Fruit fly (Drosophila melanogaster): ENCODE data around the gene Men-b.

The Men-b gene

dm6 chr3R:27129580-27130385 is 21.7 kb upstream of the Men-b start (continued):
- TF ChIP-seq Mio (GFP tag; optimal IDR thresholded peaks at IDR 0.05) = no peak

DNA sequence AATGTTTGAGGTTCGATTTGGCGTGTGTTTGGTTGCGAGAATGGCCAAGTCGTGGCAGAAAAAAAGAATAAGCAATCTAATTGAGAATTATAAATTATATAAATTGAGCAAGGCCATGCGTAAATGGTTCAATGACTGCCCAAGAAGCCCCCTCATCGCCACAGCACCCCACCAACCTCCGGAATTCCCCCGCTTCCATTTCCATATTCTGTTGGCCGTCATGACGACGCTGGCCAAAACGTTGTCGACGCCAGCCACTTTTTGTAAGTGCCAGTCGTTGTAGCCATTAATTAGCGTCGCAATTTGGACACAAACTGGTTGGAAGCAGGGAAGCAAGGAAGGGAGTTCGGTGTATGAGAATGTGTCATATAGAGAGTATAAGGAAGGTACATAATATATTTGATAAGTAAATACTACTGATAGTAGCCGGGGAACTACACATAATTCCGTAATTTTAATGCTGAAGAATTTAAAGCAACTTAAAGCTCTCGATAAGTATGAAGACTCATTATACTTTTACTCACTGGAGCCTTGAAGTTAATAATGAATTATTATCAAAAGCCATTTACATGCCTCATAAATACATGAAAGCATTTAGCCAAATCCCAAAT is 20.8 kb upstream of the Men-b start:
- TF ChIP-seq Vsx2 (GFP tag; optimal IDR thresholded peaks at IDR 0.05; ENCODE audit: partially characterized antibody) (no peak), Rel (GFP tag; optimal IDR thresholded peaks at IDR 0.05) (no peak), Rel (tag; optimal IDR thresholded peaks at IDR 0.05) (peak; percentile 94), rgr (GFP tag; optimal IDR thresholded peaks at IDR 0.05) (no peak), Dif (GFP tag; optimal IDR thresholded peaks at IDR 0.05; ENCODE audit: partially characterized antibody) (peak; percentile 35), ey (GFP tag; optimal IDR thresholded peaks at IDR 0.05) (no peak), fru (GFP tag; optimal IDR thresholded peaks at IDR 0.05) (no peak), lola (GFP tag; optimal IDR thresholded peaks at IDR 0.05) (no peak)

DNA sequence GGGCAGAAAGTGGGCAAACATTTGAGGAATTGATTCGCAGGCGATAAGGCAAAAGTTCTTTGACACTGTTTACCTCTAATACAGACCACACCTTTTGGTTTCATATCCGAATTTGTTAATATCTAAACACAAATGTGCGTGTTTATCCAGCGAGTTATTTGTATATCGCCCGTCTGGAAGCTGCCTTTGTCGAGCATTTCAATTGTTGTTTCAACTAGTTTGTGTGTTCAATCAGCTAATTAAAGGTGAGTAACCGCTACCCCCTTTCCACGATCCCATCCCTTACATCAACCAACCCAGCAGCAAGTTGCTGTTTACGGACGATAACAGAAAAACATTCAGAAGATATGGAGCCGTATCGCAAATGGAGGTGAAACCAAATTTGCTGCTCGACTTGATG is 20.1 kb upstream of the Men-b start:
- TF ChIP-seq Jra (GFP tag; optimal IDR thresholded peaks at IDR 0.05) (peak; percentile 89), GATAd (GFP tag; optimal IDR thresholded peaks at IDR 0.05) (peak; percentile 93), Hr83 (GFP tag; optimal IDR thresholded peaks at IDR 0.05; ENCODE audit: poor library complexity, severe bottlenecking) (peak; percentile 97), Abd-B (GFP tag; optimal IDR thresholded peaks at IDR 0.05) (no peak), dmrt93B (GFP tag; optimal IDR thresholded peaks at IDR 0.05) (peak; percentile 9), ey (GFP tag; optimal IDR thresholded peaks at IDR 0.05) (peak; percentile 44), rgr (GFP tag; optimal IDR thresholded peaks at IDR 0.05) (peak; percentile 89), jim (GFP tag; optimal IDR thresholded peaks at IDR 0.05) (peak; percentile 44), sv (GFP tag; optimal IDR thresholded peaks at IDR 0.05) (no peak), Hr78 (GFP tag; optimal IDR thresholded peaks at IDR 0.05) (no peak), Rel (GFP tag; optimal IDR thresholded peaks at IDR 0.05) (no peak), Rel (tag; optimal IDR thresholded peaks at IDR 0.05) (peak; percentile 60), CG32264 (GFP tag; optimal IDR thresholded peaks at IDR 0.05) (no peak), br (GFP tag; optimal IDR thresholded peaks at IDR 0.05) (peak; percentile 83), Hnf4 (GFP tag; optimal IDR thresholded peaks at IDR 0.05) (peak; percentile 87), brk (GFP tag; optimal IDR thresholded peaks at IDR 0.05) (peak; percentile 77), HLH106 (tag; optimal IDR thresholded peaks at IDR 0.05) (peak; percentile 49), psq (GFP tag; optimal IDR thresholded peaks at IDR 0.05) (peak; percentile 56), woc (GFP tag; optimal IDR thresholded peaks at IDR 0.05) (no peak), usp (GFP tag; optimal IDR thresholded peaks at IDR 0.05) (no peak), h (GFP tag; optimal IDR thresholded peaks at IDR 0.05) (peak; percentile 93), fru (GFP tag; optimal IDR thresholded peaks at IDR 0.05) (peak; percentile 70), CG9705 (GFP tag; optimal IDR thresholded peaks at IDR 0.05) (peak; percentile 53), N (GFP tag; optimal IDR thresholded peaks at IDR 0.05) (no peak), dsf (GFP tag; optimal IDR thresholded peaks at IDR 0.05; ENCODE audit: borderline replicate concordance) (peak; percentile 40), Vsx2 (GFP tag; optimal IDR thresholded peaks at IDR 0.05; ENCODE audit: partially characterized antibody) (peak; percentile 91), Dif (GFP tag; optimal IDR thresholded peaks at IDR 0.05; ENCODE audit: partially characterized antibody) (no peak), lola (GFP tag; optimal IDR thresholded peaks at IDR 0.05) (no peak), CrebA (GFP tag; optimal IDR thresholded peaks at IDR 0.05; ENCODE audit: borderline replicate concordance) (no peak), sage (GFP tag; optimal IDR thresholded peaks at IDR 0.05) (peak; percentile 58), tai (GFP tag; optimal IDR thresholded peaks at IDR 0.05) (peak; percentile 81), Sp1 (GFP tag; optimal IDR thresholded peaks at IDR 0.05) (peak; percentile 68), OdsH (GFP tag; optimal IDR thresholded peaks at IDR 0.05) (peak; percentile 88), Dfd (GFP tag; optimal IDR thresholded peaks at IDR 0.05) (no peak), Myc (optimal IDR thresholded peaks at IDR 0.05) (no peak), foxo (GFP tag; optimal IDR thresholded peaks at IDR 0.05) (peak in 1 of 2 experiments; percentile 71)

Measured in whole organism, wandering third instar larva.